Fruit fly (Drosophila melanogaster) whole organism, embryonic: ENCODE measurements around the gene CG9961.

Experiments used
- ATbp ChIP-seq: fragments of 200-800 bp; sonication (Bioruptor generic); optimal IDR thresholded peaks from 2 replicates; lab custom pipeline; 2017; ENCODE audit warnings: missing biosample characterization, mild to moderate bottlenecking, missing genetic modification characterization, missing genetic modification reagents
- Bdp1 ChIP-seq: fragments of 200-800 bp; sonication (Bioruptor generic); optimal IDR thresholded peaks from 3 replicates; lab custom pipeline; 2016; ENCODE audit warnings: missing biosample characterization, missing genetic modification characterization
- BtbVII ChIP-seq: fragments of 200-800 bp; sonication (Bioruptor generic); optimal IDR thresholded peaks from 3 replicates; lab custom pipeline; 2017; ENCODE audit warnings: missing biosample characterization, mild to moderate bottlenecking, missing genetic modification characterization
- CG10366 ChIP-seq: fragments of 200-800 bp; sonication (Bioruptor generic); IDR thresholded peaks from 2 replicates; pipeline ENCODE4 v1.3.6; 2022; ENCODE audit warnings: missing biosample characterization, missing genetic modification characterization
- CG11093 ChIP-seq: fragments of 200-800 bp; sonication (Bioruptor generic); IDR thresholded peaks from 3 replicates; pipeline ENCODE4 v1.3.6; 2022; ENCODE audit warnings: missing biosample characterization, missing genetic modification characterization
- CG11504 ChIP-seq: fragments of 200-800 bp; sonication (Bioruptor generic); optimal IDR thresholded peaks from 3 replicates; lab custom pipeline; 2019; ENCODE audit warnings: missing biosample characterization, mild to moderate bottlenecking, missing genetic modification characterization, moderate library complexity
- CG11723 ChIP-seq: fragments of 200-800 bp; sonication (Bioruptor generic); optimal IDR thresholded peaks from 2 replicates; lab custom pipeline; 2017; ENCODE audit warnings: missing biosample characterization, mild to moderate bottlenecking, missing genetic modification characterization
- CG12219 ChIP-seq: fragments of 200-800 bp; sonication (Bioruptor generic); optimal IDR thresholded peaks from 3 replicates; lab custom pipeline; 2018; ENCODE audit warnings: missing biosample characterization, mild to moderate bottlenecking, missing genetic modification characterization
- CG13287 ChIP-seq: fragments of 200-800 bp; sonication (Bioruptor generic); IDR thresholded peaks from 2 replicates; pipeline ENCODE4 v1.3.6; 2022; ENCODE audit warnings: missing biosample characterization, missing genetic modification characterization; ENCODE audit not compliant: partially characterized antibody
- CG13424 ChIP-seq: fragments of 200-800 bp; sonication (Bioruptor generic); optimal IDR thresholded peaks from 2 replicates; lab custom pipeline; 2019; ENCODE audit warnings: missing biosample characterization, mild to moderate bottlenecking, missing genetic modification characterization, moderate library complexity
- CG14860 ChIP-seq: fragments of 200-800 bp; sonication (Bioruptor generic); IDR thresholded peaks from 3 replicates; pipeline ENCODE4 v1.3.6; 2022; ENCODE audit warnings: missing biosample characterization, missing genetic modification characterization; ENCODE audit not compliant: partially characterized antibody
- CG15011 ChIP-seq: fragments of 200-800 bp; sonication (Bioruptor generic); optimal IDR thresholded peaks from 3 replicates; lab custom pipeline; 2018; ENCODE audit warnings: missing biosample characterization, mild to moderate bottlenecking, missing genetic modification characterization
- CG15479 ChIP-seq: fragments of 200-800 bp; sonication (Bioruptor generic); optimal IDR thresholded peaks from 3 replicates; lab custom pipeline; 2019; ENCODE audit warnings: missing biosample characterization, mild to moderate bottlenecking, missing genetic modification characterization, moderate library complexity
- CG16779 ChIP-seq: fragments of 200-800 bp; sonication (Bioruptor generic); IDR thresholded peaks from 2 replicates; pipeline ENCODE4 v1.3.6; 2022; ENCODE audit warnings: missing biosample characterization, missing genetic modification characterization
- CG17612 ChIP-seq: fragments of 200-800 bp; sonication (Bioruptor generic); IDR thresholded peaks from 2 replicates; pipeline ENCODE4 v1.3.6; 2022; ENCODE audit warnings: missing biosample characterization, missing genetic modification characterization
- CG30403 ChIP-seq: fragments of 200-800 bp; sonication (Bioruptor generic); optimal IDR thresholded peaks from 3 replicates; lab custom pipeline; 2016; ENCODE audit warnings: missing biosample characterization, missing genetic modification characterization
- CG4854 ChIP-seq: fragments of 200-800 bp; sonication (Bioruptor generic); optimal IDR thresholded peaks from 2 replicates; lab custom pipeline; 2016; ENCODE audit warnings: missing biosample characterization, missing genetic modification characterization, inconsistent platforms
- CG5953 ChIP-seq: fragments of 200-800 bp; sonication (Bioruptor generic); IDR thresholded peaks from 2 replicates; pipeline ENCODE4 v1.3.6; 2022; ENCODE audit warnings: missing biosample characterization, missing genetic modification characterization
- CG6254 ChIP-seq: fragments of 200-800 bp; sonication (Bioruptor generic); optimal IDR thresholded peaks from 3 replicates; lab custom pipeline; 2017; ENCODE audit warnings: mild to moderate bottlenecking, missing biosample characterization, missing genetic modification reagents, missing genetic modification characterization
- CG7357 ChIP-seq: fragments of 200-800 bp; sonication (Bioruptor generic); IDR thresholded peaks from 3 replicates; pipeline ENCODE4 v1.3.6; 2022; ENCODE audit warnings: missing biosample characterization, missing genetic modification characterization
- CG8388 ChIP-seq: fragments of 200-800 bp; sonication (Bioruptor generic); optimal IDR thresholded peaks from 2 replicates; lab custom pipeline; 2019; ENCODE audit warnings: missing biosample characterization, mild to moderate bottlenecking, missing genetic modification characterization, moderate library complexity
- CG9609 ChIP-seq: fragments of 200-800 bp; sonication (Bioruptor generic); optimal IDR thresholded peaks from 3 replicates; lab custom pipeline; 2016; ENCODE audit warnings: missing biosample characterization, missing genetic modification characterization
- CG9727 ChIP-seq: fragments of 200-800 bp; sonication (Bioruptor generic); optimal IDR thresholded peaks from 3 replicates; lab custom pipeline; 2017; ENCODE audit warnings: missing biosample characterization, mild to moderate bottlenecking, missing genetic modification characterization
- ERR ChIP-seq: fragments of 200-800 bp; sonication (Bioruptor generic); optimal IDR thresholded peaks from 2 replicates; lab custom pipeline; 2016; ENCODE audit warnings: missing biosample characterization, missing genetic modification characterization
- Ets65A ChIP-seq: fragments of 200-800 bp; sonication (Bioruptor generic); peaks from one replicate; lab custom pipeline; 2016; ENCODE audit warnings: missing biosample characterization, missing genetic modification characterization
- HLH4C ChIP-seq: fragments of 200-800 bp; sonication (Bioruptor generic); IDR thresholded peaks from 3 replicates; pipeline ENCODE4 v1.3.6; 2022; ENCODE audit warnings: missing biosample characterization, missing genetic modification characterization; ENCODE audit not compliant: partially characterized antibody
- HLH54F ChIP-seq: fragments of 200-800 bp; sonication (Bioruptor generic); optimal IDR thresholded peaks from 3 replicates; lab custom pipeline; 2016; ENCODE audit warnings: missing biosample characterization, missing genetic modification characterization
- Hmx ChIP-seq: fragments of 200-800 bp; sonication (Bioruptor generic); optimal IDR thresholded peaks from 2 replicates; lab custom pipeline; 2016; ENCODE audit warnings: missing biosample characterization, missing genetic modification characterization
- Mad ChIP-seq: fragments of 200-800 bp; sonication (Bioruptor generic); optimal IDR thresholded peaks from 2 replicates; lab custom pipeline; 2016; ENCODE audit warnings: missing biosample characterization, missing genetic modification characterization
- Ptx1 ChIP-seq: fragments of 200-800 bp; sonication (Bioruptor generic); IDR thresholded peaks from 2 replicates; pipeline ENCODE4 v1.3.6; 2022; ENCODE audit warnings: missing biosample characterization, missing genetic modification characterization
- Sox100B ChIP-seq: fragments of 200-800 bp; sonication (Bioruptor generic); optimal IDR thresholded peaks from 3 replicates; lab custom pipeline; 2018; ENCODE audit warnings: missing biosample characterization, mild to moderate bottlenecking, missing genetic modification characterization
- Sry-β ChIP-seq: fragments of 200-800 bp; sonication (Bioruptor generic); optimal IDR thresholded peaks from 2 replicates; lab custom pipeline; 2018; ENCODE audit warnings: missing biosample characterization, mild to moderate bottlenecking, missing genetic modification characterization, moderate library complexity
- TFAM ChIP-seq: fragments of 200-800 bp; sonication (Bioruptor generic); optimal IDR thresholded peaks from 2 replicates; lab custom pipeline; 2017; ENCODE audit warnings: missing biosample characterization, missing genetic modification characterization, inconsistent platforms
- Xbp1 ChIP-seq: fragments of 200-800 bp; sonication (Bioruptor generic); optimal IDR thresholded peaks from 3 replicates; lab custom pipeline; 2016; ENCODE audit warnings: missing biosample characterization, mild to moderate bottlenecking, missing genetic modification characterization
- bowl ChIP-seq: fragments of 200-800 bp; sonication (Bioruptor generic); IDR thresholded peaks from 2 replicates; pipeline ENCODE4 v1.3.6; 2022; ENCODE audit warnings: missing biosample characterization, missing genetic modification characterization
- cato ChIP-seq: fragments of 200-800 bp; sonication (Bioruptor generic); optimal IDR thresholded peaks from 2 replicates; lab custom pipeline; 2016; ENCODE audit warnings: missing biosample characterization, missing genetic modification characterization, borderline replicate concordance
- dysf ChIP-seq: fragments of 200-800 bp; sonication (Bioruptor generic); IDR thresholded peaks from 3 replicates; pipeline ENCODE4 v1.3.6; 2022; ENCODE audit warnings: missing biosample characterization, missing genetic modification characterization
- eve ChIP-seq, 2 experiments: fragments of >200 bp; optimal IDR thresholded peaks; 2 replicates each; lab custom pipeline; 2017; ENCODE audit warnings: missing biosample characterization in 2 of 2, missing genetic modification characterization in 2 of 2
- fd96Cb ChIP-seq: fragments of 200-800 bp; sonication (Bioruptor generic); optimal IDR thresholded peaks from 2 replicates; lab custom pipeline; 2018; ENCODE audit warnings: missing biosample characterization, mild to moderate bottlenecking, missing genetic modification characterization, moderate library complexity
- gcm2 ChIP-seq: fragments of 200-800 bp; sonication (Bioruptor generic); optimal IDR thresholded peaks from 2 replicates; lab custom pipeline; 2016; ENCODE audit warnings: missing biosample characterization, missing genetic modification characterization
- grau ChIP-seq: fragments of 200-800 bp; optimal IDR thresholded peaks from 3 replicates; lab custom pipeline; 2019; ENCODE audit warnings: missing biosample characterization, mild to moderate bottlenecking, missing genetic modification characterization, moderate library complexity
- ham ChIP-seq: fragments of 200-800 bp; sonication (Bioruptor generic); IDR thresholded peaks from 2 replicates; pipeline ENCODE4 v1.3.6; 2022; ENCODE audit warnings: missing biosample characterization, missing genetic modification characterization
- her ChIP-seq: fragments of 200-800 bp; sonication (Bioruptor generic); optimal IDR thresholded peaks from 2 replicates; lab custom pipeline; 2016; ENCODE audit warnings: missing biosample characterization, missing genetic modification characterization
- lmd ChIP-seq: fragments of 200-800 bp; sonication (Bioruptor generic); IDR thresholded peaks from 2 replicates; pipeline ENCODE4 v1.3.6; 2022; ENCODE audit warnings: missing biosample characterization, missing genetic modification characterization
- mld ChIP-seq: fragments of 200-800 bp; sonication (Bioruptor generic); IDR thresholded peaks from 3 replicates; pipeline ENCODE4 v1.3.6; 2022; ENCODE audit warnings: missing biosample characterization, missing genetic modification characterization; ENCODE audit not compliant: partially characterized antibody
- oc ChIP-seq: fragments of 200-800 bp; sonication (Bioruptor generic); optimal IDR thresholded peaks from 2 replicates; lab custom pipeline; 2018; ENCODE audit warnings: missing biosample characterization, mild to moderate bottlenecking, missing genetic modification characterization, moderate library complexity
- stc ChIP-seq: fragments of 200-800 bp; sonication (Bioruptor generic); IDR thresholded peaks from 2 replicates; pipeline ENCODE4 v1.3.6; 2022; ENCODE audit warnings: missing biosample characterization, missing genetic modification characterization
- stwl ChIP-seq: fragments of 200-800 bp; sonication (Bioruptor generic); optimal IDR thresholded peaks from 3 replicates; lab custom pipeline; 2018; ENCODE audit warnings: missing biosample characterization, mild to moderate bottlenecking, missing genetic modification characterization, moderate library complexity
- tin ChIP-seq: fragments of 200-800 bp; sonication (Bioruptor generic); optimal IDR thresholded peaks from 3 replicates; lab custom pipeline; 2016; ENCODE audit warnings: missing biosample characterization, missing genetic modification characterization
- zen ChIP-seq: fragments of 200-800 bp; sonication (Bioruptor generic); optimal IDR thresholded peaks from 3 replicates; lab custom pipeline; 2018; ENCODE audit warnings: missing biosample characterization, mild to moderate bottlenecking, missing genetic modification characterization, moderate library complexity

The CG9961 gene

dm6 chr2L:2769476-2770185, 24.9 kb upstream of the CG9961 start, which contains the start of the genes colt and HINT1 (continued):
- TF ChIP-seq her (GFP tag; lab: Kevin White, UChicago) (peak; percentile 99), dysf (no peak), CG13424 (tag; lab: Kevin White, UChicago) (peak; percentile 8), CG5953 (GFP tag; lab: Robert Waterston, UW) (no peak), CG9609 (GFP tag; lab: Kevin White, UChicago) (no peak), CG11093 (GFP tag; lab: Robert Waterston, UW) (no peak), Sox100B (GFP tag; lab: Kevin White, UChicago) (no peak), stc (GFP tag; lab: Robert Waterston, UW) (no peak), ham (GFP tag; lab: Robert Waterston, UW) (no peak), CG9727 (GFP tag; lab: Kevin White, UChicago) (no peak), CG11504 (tag; lab: Kevin White, UChicago) (peak; percentile 50), CG13287 (peak; percentile 61; the same call in 1 of the 2 replicates), CG10366 (GFP tag; lab: Robert Waterston, UW) (no peak), zen (tag; lab: Kevin White, UChicago) (peak; percentile 40), bowl (GFP tag; lab: Robert Waterston, UW) (no peak), HLH54F (GFP tag; lab: Kevin White, UChicago) (no peak), cato (GFP tag; lab: Kevin White, UChicago) (no peak), gcm2 (GFP tag; lab: Kevin White, UChicago) (no peak), grau (tag; lab: Kevin White, UChicago) (peak; percentile 38), CG4854 (GFP tag; lab: Kevin White, UChicago) (no peak), CG15479 (peak; percentile 20), CG11723 (GFP tag; lab: Kevin White, UChicago) (no peak), Bdp1 (no peak), CG14860 (GFP tag; lab: Robert Waterston, UW) (no peak), Mad (GFP tag; lab: Kevin White, UChicago) (no peak), oc (tag; lab: Kevin White, UChicago) (no peak), Ptx1 (GFP tag; lab: Robert Waterston, UW) (no peak), tin (GFP tag; lab: Kevin White, UChicago) (no peak), BtbVII (GFP tag; lab: Kevin White, UChicago) (no peak), stwl (tag; lab: Kevin White, UChicago) (peak; percentile 80), CG15011 (GFP tag; lab: Kevin White, UChicago) (no peak), ERR (peak; percentile 2), TFAM (no peak), CG16779 (no peak), CG12219 (GFP tag; lab: Kevin White, UChicago) (no peak), Xbp1 (GFP tag; lab: Kevin White, UChicago) (peak; percentile 22), HLH4C (no peak), lmd (no peak), CG17612 (no peak), CG8388 (GFP tag; lab: Kevin White, UChicago) (no peak), CG7357 (GFP tag; lab: Robert Waterston, UW) (no peak), Sry-β (GFP tag; lab: Kevin White, UChicago) (peak; percentile 2), ATbp (GFP tag; lab: Kevin White, UChicago) (no peak), CG30403 (GFP tag; lab: Kevin White, UChicago) (no peak), eve (GFP tag; optimal IDR thresholded peaks at IDR 0.05; lab: Kevin White, UChicago) (no peak), Ets65A (GFP tag; lab: Kevin White, UChicago) (no peak), mld (GFP tag; lab: Robert Waterston, UW) (no peak), fd96Cb (no peak), CG6254 (GFP tag; lab: Kevin White, UChicago) (peak; percentile 7), Hmx (no peak)
